Fruit fly (Drosophila melanogaster) whole organism, embryonic: ENCODE measurements around the gene CG32373.
A peak's percentile ranks its signal among the peaks of the same experiment; 100 is the strongest.

Experiments used
- Aef1 ChIP-seq: fragments of 200-800 bp; sonication (Bioruptor generic); IDR thresholded peaks from 3 replicates; pipeline ENCODE4 v1.3.6; 2022; ENCODE audit warnings: missing biosample characterization, missing genetic modification characterization
- CG1024 ChIP-seq: fragments of 200-800 bp; sonication (Bioruptor generic); IDR thresholded peaks from 2 replicates; pipeline ENCODE4 v1.3.6; 2022; ENCODE audit warnings: missing biosample characterization, missing genetic modification characterization
- CG10366 ChIP-seq: fragments of 200-800 bp; sonication (Bioruptor generic); IDR thresholded peaks from 2 replicates; pipeline ENCODE4 v1.3.6; 2022; ENCODE audit warnings: missing biosample characterization, missing genetic modification characterization
- CG11504 ChIP-seq: fragments of 200-800 bp; sonication (Bioruptor generic); optimal IDR thresholded peaks from 3 replicates; lab custom pipeline; 2019; ENCODE audit warnings: missing biosample characterization, mild to moderate bottlenecking, missing genetic modification characterization, moderate library complexity
- CG12236 ChIP-seq: fragments of 200-800 bp; sonication (Bioruptor generic); optimal IDR thresholded peaks from 2 replicates; lab custom pipeline; 2016; ENCODE audit warnings: missing biosample characterization, missing genetic modification characterization
- CG14014 ChIP-seq: fragments of 200-800 bp; sonication (Bioruptor generic); IDR thresholded peaks from 2 replicates; pipeline ENCODE4 v1.3.6; 2022; ENCODE audit warnings: missing biosample characterization, missing genetic modification characterization
- CG14965 ChIP-seq: fragments of 200-800 bp; sonication (Bioruptor generic); optimal IDR thresholded peaks from 2 replicates; lab custom pipeline; 2016; ENCODE audit warnings: missing biosample characterization, missing genetic modification characterization, borderline replicate concordance
- CG1603 ChIP-seq: fragments of 200-800 bp; sonication (Bioruptor generic); optimal IDR thresholded peaks from 2 replicates; lab custom pipeline; 2019; ENCODE audit warnings: missing biosample characterization, mild to moderate bottlenecking, missing genetic modification characterization, moderate library complexity
- CG17328 ChIP-seq: fragments of 200-800 bp; sonication (Bioruptor generic); IDR thresholded peaks from 2 replicates; pipeline ENCODE4 v1.3.6; 2022; ENCODE audit warnings: missing biosample characterization, missing genetic modification characterization
- CG17359 ChIP-seq: fragments of 200-800 bp; sonication (Bioruptor generic); optimal IDR thresholded peaks from 3 replicates; lab custom pipeline; 2018; ENCODE audit warnings: missing biosample characterization, mild to moderate bottlenecking, missing genetic modification characterization, moderate library complexity
- CG30020 ChIP-seq: fragments of 200-800 bp; optimal IDR thresholded peaks from 2 replicates; lab custom pipeline; 2019; ENCODE audit warnings: missing biosample characterization, mild to moderate bottlenecking, missing genetic modification characterization, moderate library complexity
- CG30403 ChIP-seq: fragments of 200-800 bp; sonication (Bioruptor generic); optimal IDR thresholded peaks from 3 replicates; lab custom pipeline; 2016; ENCODE audit warnings: missing biosample characterization, missing genetic modification characterization
- CG31441 ChIP-seq: fragments of 200-800 bp; sonication (Bioruptor generic); IDR thresholded peaks from 2 replicates; pipeline ENCODE4 v1.3.6; 2022; ENCODE audit warnings: missing biosample characterization, missing genetic modification characterization
- CG3281 ChIP-seq: fragments of 200-800 bp; sonication (Bioruptor generic); optimal IDR thresholded peaks from 3 replicates; lab custom pipeline; 2017; ENCODE audit warnings: missing biosample characterization, mild to moderate bottlenecking, missing genetic modification characterization
- CG42726 ChIP-seq: fragments of 200-800 bp; sonication (Bioruptor generic); IDR thresholded peaks from 2 replicates; pipeline ENCODE4 v1.3.6; 2022; ENCODE audit warnings: missing biosample characterization, missing genetic modification characterization; ENCODE audit not compliant: partially characterized antibody
- CG8089 ChIP-seq: fragments of 200-800 bp; sonication (Bioruptor generic); optimal IDR thresholded peaks from 3 replicates; lab custom pipeline; 2016; ENCODE audit warnings: missing biosample characterization, missing genetic modification characterization
- D ChIP-seq, 2 experiments: fragments of 200-800 bp in 1 of 2; fragments of >200 bp in 1 of 2; sonication (Bioruptor generic) in 1 of 2; optimal IDR thresholded peaks; 2 replicates in 1 of 2; 3 replicates in 1 of 2; lab custom pipeline; 2017; ENCODE audit warnings: mild to moderate bottlenecking in 1 of 2, missing biosample characterization in 1 of 2, missing genetic modification characterization in 1 of 2, missing genetic modification reagents in 1 of 2
- Dbx ChIP-seq: fragments of 200-800 bp; sonication (Bioruptor generic); IDR thresholded peaks from 3 replicates; pipeline ENCODE4 v1.3.6; 2022; ENCODE audit warnings: missing biosample characterization, missing genetic modification characterization
- Dip3 ChIP-seq: fragments of 200-800 bp; sonication (Bioruptor generic); optimal IDR thresholded peaks from 3 replicates; lab custom pipeline; 2016; ENCODE audit warnings: missing biosample characterization, missing genetic modification characterization
- Hr51 ChIP-seq, 2 experiments: fragments of 200-800 bp; sonication (Bioruptor generic); optimal IDR thresholded peaks; 2 replicates in 1 of 2; 3 replicates in 1 of 2; lab custom pipeline; 2016 to 2018; ENCODE audit warnings: missing biosample characterization in 2 of 2, missing genetic modification characterization in 2 of 2, mild to moderate bottlenecking in 1 of 2, moderate library complexity in 1 of 2
- Hsf ChIP-seq: fragments of 200-800 bp; sonication (Bioruptor generic); optimal IDR thresholded peaks from 3 replicates; lab custom pipeline; 2016; ENCODE audit warnings: missing biosample characterization, missing genetic modification characterization
- NFAT ChIP-seq: fragments of 200-800 bp; sonication (Bioruptor generic); IDR thresholded peaks from 2 replicates; pipeline ENCODE4 v1.3.6; 2022; ENCODE audit warnings: missing biosample characterization, missing genetic modification characterization
- Nf-YA ChIP-seq: fragments of 200-800 bp; sonication (Bioruptor generic); IDR thresholded peaks from 2 replicates; pipeline ENCODE4 v1.3.6; 2022; ENCODE audit warnings: missing biosample characterization, missing genetic modification characterization
- Nf-YB ChIP-seq: fragments of 200-800 bp; sonication (Bioruptor generic); optimal IDR thresholded peaks from 3 replicates; lab custom pipeline; 2019; ENCODE audit warnings: missing biosample characterization, mild to moderate bottlenecking, missing genetic modification characterization, moderate library complexity
- Nf-YC ChIP-seq: fragments of 200-800 bp; optimal IDR thresholded peaks from 3 replicates; lab custom pipeline; 2019; ENCODE audit warnings: missing biosample characterization, mild to moderate bottlenecking, missing genetic modification characterization, moderate library complexity
- Oli ChIP-seq: fragments of 200-800 bp; sonication (Bioruptor generic); optimal IDR thresholded peaks from 2 replicates; lab custom pipeline; 2018; ENCODE audit warnings: missing biosample characterization, mild to moderate bottlenecking, missing genetic modification characterization, moderate library complexity
- Ssrp ChIP-seq: fragments of 200-800 bp; sonication (Bioruptor generic); optimal IDR thresholded peaks from 2 replicates; lab custom pipeline; 2018; ENCODE audit warnings: missing biosample characterization, mild to moderate bottlenecking, missing genetic modification characterization, moderate library complexity
- bowl ChIP-seq: fragments of 200-800 bp; sonication (Bioruptor generic); IDR thresholded peaks from 2 replicates; pipeline ENCODE4 v1.3.6; 2022; ENCODE audit warnings: missing biosample characterization, missing genetic modification characterization
- bsh ChIP-seq, 2 experiments: fragments of 200-800 bp; sonication (Bioruptor generic); optimal IDR thresholded peaks; 2 replicates each; lab custom pipeline; 2017 to 2018; ENCODE audit warnings: mild to moderate bottlenecking in 2 of 2, missing biosample characterization in 2 of 2, missing genetic modification characterization in 2 of 2, moderate library complexity in 1 of 2
- chn ChIP-seq: fragments of 200-800 bp; sonication (Bioruptor generic); optimal IDR thresholded peaks from 2 replicates; lab custom pipeline; 2016; ENCODE audit warnings: missing biosample characterization, missing genetic modification characterization
- ci ChIP-seq: fragments of 200-800 bp; sonication (Bioruptor generic); IDR thresholded peaks from 3 replicates; pipeline ENCODE4 v1.3.6; 2022; ENCODE audit warnings: missing biosample characterization, missing genetic modification characterization
- esg ChIP-seq: fragments of 200-800 bp; sonication (Bioruptor generic); conservative IDR thresholded peaks from 2 replicates; pipeline ENCODE4 v1.3.6; 2022; ENCODE audit warnings: missing biosample characterization, missing genetic modification characterization
- fd64A ChIP-seq: fragments of 200-800 bp; sonication (Bioruptor generic); optimal IDR thresholded peaks from 3 replicates; lab custom pipeline; 2018; ENCODE audit warnings: missing biosample characterization, mild to moderate bottlenecking, missing genetic modification characterization
- gem ChIP-seq: fragments of 200-800 bp; sonication (Bioruptor generic); optimal IDR thresholded peaks from 2 replicates; lab custom pipeline; 2019; ENCODE audit warnings: missing biosample characterization, mild to moderate bottlenecking, missing genetic modification characterization, moderate library complexity
- gro ChIP-seq: fragments of 200-800 bp; sonication (Bioruptor generic); optimal IDR thresholded peaks from 2 replicates; lab custom pipeline; 2016; ENCODE audit warnings: missing biosample characterization, missing genetic modification characterization
- hbn ChIP-seq: fragments of 200-800 bp; sonication (Bioruptor generic); IDR thresholded peaks from 2 replicates; pipeline ENCODE4 v1.3.6; 2022; ENCODE audit warnings: missing biosample characterization, missing genetic modification characterization; ENCODE audit not compliant: partially characterized antibody
- ind ChIP-seq: fragments of 200-800 bp; sonication (Bioruptor generic); optimal IDR thresholded peaks from 3 replicates; lab custom pipeline; 2016; ENCODE audit warnings: missing biosample characterization, missing genetic modification characterization
- lab ChIP-seq: fragments of 200-800 bp; sonication (Bioruptor generic); optimal IDR thresholded peaks from 3 replicates; lab custom pipeline; 2017; ENCODE audit warnings: missing biosample characterization, missing genetic modification characterization, mild to moderate bottlenecking, moderate library complexity, missing genetic modification reagents
- maf-S ChIP-seq: fragments of 200-800 bp; sonication (Bioruptor generic); optimal IDR thresholded peaks from 2 replicates; lab custom pipeline; 2016; ENCODE audit warnings: missing biosample characterization, missing genetic modification characterization
- mld ChIP-seq: fragments of 200-800 bp; sonication (Bioruptor generic); IDR thresholded peaks from 3 replicates; pipeline ENCODE4 v1.3.6; 2022; ENCODE audit warnings: missing biosample characterization, missing genetic modification characterization; ENCODE audit not compliant: partially characterized antibody
- pan ChIP-seq, 4 experiments: fragments of >200 bp in 3 of 4; fragments of 200-800 bp in 1 of 4; sonication (Bioruptor generic) in 1 of 4; optimal IDR thresholded peaks in 3 of 4; IDR thresholded peaks in 1 of 4; 2 replicates each; pipeline versions ENCODE4 v1.3.6 to Lab custom; 2017 to 2022; ENCODE audit warnings: missing biosample characterization in 2 of 4, missing genetic modification characterization in 2 of 4, mixed read lengths in 1 of 4
- peb ChIP-seq: fragments of 200-800 bp; sonication (Bioruptor generic); IDR thresholded peaks from 2 replicates; pipeline ENCODE4 v1.3.6; 2022; ENCODE audit warnings: missing biosample characterization, missing genetic modification characterization
- run ChIP-seq: fragments of 200-800 bp; sonication (Bioruptor generic); optimal IDR thresholded peaks from 3 replicates; lab custom pipeline; 2018; ENCODE audit warnings: missing biosample characterization, mild to moderate bottlenecking, missing genetic modification characterization
- so ChIP-seq: fragments of 200-800 bp; sonication (Bioruptor generic); IDR thresholded peaks from 3 replicates; pipeline ENCODE4 v1.3.6; 2022; ENCODE audit warnings: missing biosample characterization, missing genetic modification characterization
- toy ChIP-seq: fragments of 200-800 bp; sonication (Bioruptor generic); IDR thresholded peaks from 2 replicates; pipeline ENCODE4 v1.3.6; 2022; ENCODE audit warnings: missing biosample characterization, missing genetic modification characterization
- twi ChIP-seq: fragments of 200-800 bp; optimal IDR thresholded peaks from 2 replicates; lab custom pipeline; 2019; ENCODE audit warnings: missing biosample characterization, mild to moderate bottlenecking, missing genetic modification characterization, moderate library complexity
- vfl ChIP-seq: fragments of 200-800 bp; sonication (Bioruptor generic); optimal IDR thresholded peaks from 2 replicates; lab custom pipeline; 2016; ENCODE audit warnings: missing biosample characterization, missing genetic modification characterization
- zen ChIP-seq: fragments of 200-800 bp; sonication (Bioruptor generic); optimal IDR thresholded peaks from 3 replicates; lab custom pipeline; 2018; ENCODE audit warnings: missing biosample characterization, mild to moderate bottlenecking, missing genetic modification characterization, moderate library complexity
- zf30C ChIP-seq: fragments of 200-800 bp; sonication (Bioruptor generic); optimal IDR thresholded peaks from 3 replicates; lab custom pipeline; 2018; ENCODE audit warnings: missing biosample characterization, mild to moderate bottlenecking, missing genetic modification characterization

CG32373 gene

dm6 chr3L:7783383-7783782 is 133.0 kb downstream of the CG32373 start (continued):
- TF ChIP-seq bowl (no peak), CG8089 (GFP tag; lab: Kevin White, UChicago) (no peak), so (peak; percentile 52; the same call in 1 of the 3 replicates), Ssrp (peak; percentile 3), CG12236 (GFP tag; lab: Kevin White, UChicago) (no peak), CG3281 (GFP tag; lab: Kevin White, UChicago) (peak; percentile 4), lab (GFP tag; lab: Kevin White, UChicago) (peak; percentile 43), bsh (GFP tag; optimal IDR thresholded peaks at IDR 0.05; lab: Kevin White, UChicago) (peak in 1 of 2 experiments; percentile 20), twi (tag; lab: Kevin White, UChicago) (no peak), CG31441 (GFP tag; lab: Robert Waterston, UW) (0 out of 2 replicates have a peak, but pooled peaks have one; percentile 13), pan (optimal IDR thresholded peaks at IDR 0.05; lab: Kevin White, UChicago) (no peak), pan (GFP tag; optimal IDR thresholded peaks at IDR 0.05 in 1 of 2, IDR thresholded peaks at IDR 0.05 in 1 of 2) (peak in 1 of 2 experiments; percentile 40), CG17328 (GFP tag; lab: Robert Waterston, UW) (peak; percentile 22; the same call in 1 of the 2 replicates), Dip3 (GFP tag; lab: Kevin White, UChicago) (no peak), CG14014 (GFP tag; lab: Robert Waterston, UW) (0 out of 2 replicates have a peak, but pooled peaks have one; percentile 8), chn (GFP tag; lab: Kevin White, UChicago) (no peak), CG1024 (GFP tag; lab: Robert Waterston, UW) (no peak), NFAT (GFP tag; lab: Robert Waterston, UW) (no peak), toy (GFP tag; lab: Robert Waterston, UW) (no peak), CG42726 (GFP tag; lab: Robert Waterston, UW) (no peak), peb (no peak), CG30020 (tag; lab: Kevin White, UChicago) (no peak), mld (no peak), D (optimal IDR thresholded peaks at IDR 0.05; lab: Kevin White, UChicago) (no peak), D (GFP tag; optimal IDR thresholded peaks at IDR 0.05; lab: Kevin White, UChicago) (no peak), zf30C (GFP tag; lab: Kevin White, UChicago) (no peak), Oli (tag; lab: Kevin White, UChicago) (peak; percentile 54), maf-S (GFP tag; lab: Kevin White, UChicago) (no peak), ind (GFP tag; lab: Kevin White, UChicago) (peak; percentile 38), vfl (no peak), CG17359 (tag; lab: Kevin White, UChicago) (peak; percentile 32), Nf-YB (GFP tag; lab: Kevin White, UChicago) (no peak), Hr51 (GFP tag; optimal IDR thresholded peaks at IDR 0.05; lab: Kevin White, UChicago) (peak in 1 of 2 experiments; percentile 53), zen (tag; lab: Kevin White, UChicago) (no peak), hbn (GFP tag; lab: Robert Waterston, UW) (no peak), Dbx (GFP tag; lab: Robert Waterston, UW) (peak; percentile 29; the same call in 1 of the 3 replicates), esg (GFP tag; lab: Robert Waterston, UW) (0 out of 2 replicates have a peak, but pooled peaks have one; percentile 37), Nf-YC (tag; lab: Kevin White, UChicago) (no peak), CG11504 (tag; lab: Kevin White, UChicago) (peak; percentile 47), Aef1 (0 out of 3 replicates have a peak, but pooled peaks have one; percentile 25), run (tag; lab: Kevin White, UChicago) (no peak), gro (GFP tag; lab: Kevin White, UChicago) (no peak), CG10366 (GFP tag; lab: Robert Waterston, UW) (peak; percentile 33; the same call in 1 of the 2 replicates), gem (tag; lab: Kevin White, UChicago) (peak; percentile 44), Hsf (GFP tag; lab: Kevin White, UChicago) (peak; percentile 4), fd64A (GFP tag; lab: Kevin White, UChicago) (no peak), CG1603 (tag; lab: Kevin White, UChicago) (no peak), Nf-YA (GFP tag; lab: Robert Waterston, UW) (no peak), CG14965 (GFP tag; lab: Kevin White, UChicago) (no peak), CG30403 (GFP tag; lab: Kevin White, UChicago) (peak; percentile 19), ci (GFP tag; lab: Robert Waterston, UW) (peak; percentile 52; the same call in 1 of the 3 replicates)
